Worm (Caenorhabditis elegans): Measurements from ENCODE around the gene mif-4.
A peak's percentile ranks its signal among the peaks of the same experiment; 100 is the strongest.

The mif-4 gene

ce11 chrIV:6336748-6337147 lies 954 bp upstream of the mif-4 start (continued):
- TF ChIP-seq nhr-77 (tag; optimal IDR thresholded peaks at IDR 0.05) = no peak
- peak; percentile 80 for TF ChIP-seq unc-55 (GFP tag; optimal IDR thresholded peaks at IDR 0.05)

DNA sequence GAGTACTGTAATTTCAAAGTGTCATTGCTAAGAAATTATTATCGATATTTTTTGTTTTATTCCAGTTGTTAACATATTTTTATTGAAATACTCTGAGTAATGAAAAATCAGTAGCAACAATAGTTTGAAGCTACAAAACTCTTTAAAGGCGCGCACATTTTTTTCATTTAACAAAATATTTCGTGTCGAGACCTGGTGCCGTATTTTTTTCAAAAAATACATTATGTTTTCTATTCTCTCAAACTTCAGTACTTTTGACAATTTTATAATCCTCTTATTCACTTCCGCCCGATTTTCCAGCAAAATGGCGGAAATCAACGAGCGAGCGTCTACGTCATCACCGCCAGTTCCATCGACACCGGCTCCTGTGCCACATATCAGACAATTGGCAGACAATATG lies 1.9 kb downstream of the mif-4 start, which contains the start of gene blos-2:
TSS of gene blos-2 (plus strand) at position 301 of the 400 bp plus-strand sequence.
- no peak for TF ChIP-seq unc-55 (GFP tag; optimal IDR thresholded peaks at IDR 0.05)
- TF ChIP-seq skn-1 (tag; optimal IDR thresholded peaks at IDR 0.05) = no peak
- TF ChIP-seq nhr-6 (tag; optimal IDR thresholded peaks at IDR 0.05) = no peak
- no peak for TF ChIP-seq C34F6.9 (tag; optimal IDR thresholded peaks at IDR 0.05)
- TF ChIP-seq mbf-1 (tag; optimal IDR thresholded peaks at IDR 0.05) = no peak
- TF ChIP-seq lin-13 (GFP tag; optimal IDR thresholded peaks at IDR 0.05) = no peak
- no peak for TF ChIP-seq ztf-11 (tag; optimal IDR thresholded peaks at IDR 0.05)
- TF ChIP-seq nhr-237 (tag; optimal IDR thresholded peaks at IDR 0.05) = no peak
- TF ChIP-seq ceh-16 (tag; optimal IDR thresholded peaks at IDR 0.05) = no peak
- no peak for TF ChIP-seq fos-1 (tag; optimal IDR thresholded peaks at IDR 0.05)
- no peak for TF ChIP-seq lin-39 (tag; optimal IDR thresholded peaks at IDR 0.05)

DNA sequence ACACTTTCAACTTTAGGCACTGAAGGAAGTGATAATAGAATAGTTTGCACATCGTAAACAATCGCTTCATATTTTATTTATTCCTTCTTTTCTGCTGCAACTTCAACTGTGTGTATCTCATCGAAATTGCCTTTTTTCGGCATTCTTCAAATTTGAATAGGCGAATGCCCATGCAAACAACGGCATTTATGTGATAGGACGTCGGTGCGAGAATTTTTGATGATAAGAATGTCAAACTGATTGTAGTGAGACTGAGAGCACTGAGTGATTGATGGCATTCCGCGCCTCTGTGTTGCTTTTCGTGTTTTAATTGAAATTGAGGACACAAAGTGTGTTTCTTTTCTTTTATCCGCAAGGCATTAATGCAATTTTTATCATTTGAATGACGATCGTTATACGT lies 5.0 kb downstream of the mif-4 start:
- TF ChIP-seq mbf-1 (tag; optimal IDR thresholded peaks at IDR 0.05) (no peak), fos-1 (tag; optimal IDR thresholded peaks at IDR 0.05) (peak; percentile 68)

- no peak for TF ChIP-seq gmeb-1 (tag; optimal IDR thresholded peaks at IDR 0.05)
- no peak for TF ChIP-seq nhr-23 (tag; optimal IDR thresholded peaks at IDR 0.05)
- no peak for TF ChIP-seq lsy-2 (tag; optimal IDR thresholded peaks at IDR 0.05)
- TF ChIP-seq alr-1 (tag; optimal IDR thresholded peaks at IDR 0.05) = no peak
- no peak for TF ChIP-seq nhr-129 (tag; optimal IDR thresholded peaks at IDR 0.05)
- TF ChIP-seq C34F6.9 (tag; optimal IDR thresholded peaks at IDR 0.05) = no peak
- TF ChIP-seq ZK546.5 (tag; optimal IDR thresholded peaks at IDR 0.05) = no peak
- no peak for TF ChIP-seq unc-39 (tag; optimal IDR thresholded peaks at IDR 0.05)
- TF ChIP-seq lin-39 (tag; optimal IDR thresholded peaks at IDR 0.05) = no peak
- no peak for TF ChIP-seq nhr-11 (tag; optimal IDR thresholded peaks at IDR 0.05)
- TF ChIP-seq mdl-1 (tag; optimal IDR thresholded peaks at IDR 0.05) = no peak
Observed at ce11 chrIV:6329339-6329738, 6.5 kb downstream of the mif-4 start, which contains the start of gene seu-1. seu-1 (plus strand) TSS chrIV:6329639.

DNA sequence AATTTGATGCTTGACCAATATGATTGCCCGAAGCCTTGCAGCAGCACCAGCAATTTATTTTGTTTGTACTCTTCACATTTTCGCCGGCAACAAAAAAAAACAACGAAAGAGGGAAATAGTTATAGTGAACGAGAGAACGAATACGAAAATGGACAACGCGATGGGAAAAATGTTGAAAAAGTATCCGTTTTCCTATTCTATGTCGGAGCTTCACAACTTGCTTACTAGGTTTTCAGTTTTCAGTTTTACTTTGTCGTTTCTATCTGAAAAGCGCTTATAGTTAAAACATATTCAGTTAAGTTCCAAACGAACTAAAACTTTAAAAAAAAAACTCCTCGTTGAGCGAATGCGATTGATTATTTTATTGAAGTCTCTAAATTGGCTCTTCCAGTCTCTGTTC lies 7.6 kb downstream of the mif-4 start:
- TF ChIP-seq ztf-11 (tag; optimal IDR thresholded peaks at IDR 0.05) (no peak), nhr-23 (tag; optimal IDR thresholded peaks at IDR 0.05) (no peak), aly-2 (tag; optimal IDR thresholded peaks at IDR 0.05) (no peak), sem-4 (tag; optimal IDR thresholded peaks at IDR 0.05) (no peak), sma-3 (GFP tag; optimal IDR thresholded peaks at IDR 0.05) (no peak), ama-1 (optimal IDR thresholded peaks at IDR 0.05) (no peak), ZK546.5 (tag; optimal IDR thresholded peaks at IDR 0.05) (no peak), unc-62 (GFP tag; optimal IDR thresholded peaks at IDR 0.05) (no peak), nhr-129 (tag; optimal IDR thresholded peaks at IDR 0.05) (no peak), elt-3 (tag; optimal IDR thresholded peaks at IDR 0.05) (no peak), R02D3.7 (tag; optimal IDR thresholded peaks at IDR 0.05) (no peak)

DNA sequence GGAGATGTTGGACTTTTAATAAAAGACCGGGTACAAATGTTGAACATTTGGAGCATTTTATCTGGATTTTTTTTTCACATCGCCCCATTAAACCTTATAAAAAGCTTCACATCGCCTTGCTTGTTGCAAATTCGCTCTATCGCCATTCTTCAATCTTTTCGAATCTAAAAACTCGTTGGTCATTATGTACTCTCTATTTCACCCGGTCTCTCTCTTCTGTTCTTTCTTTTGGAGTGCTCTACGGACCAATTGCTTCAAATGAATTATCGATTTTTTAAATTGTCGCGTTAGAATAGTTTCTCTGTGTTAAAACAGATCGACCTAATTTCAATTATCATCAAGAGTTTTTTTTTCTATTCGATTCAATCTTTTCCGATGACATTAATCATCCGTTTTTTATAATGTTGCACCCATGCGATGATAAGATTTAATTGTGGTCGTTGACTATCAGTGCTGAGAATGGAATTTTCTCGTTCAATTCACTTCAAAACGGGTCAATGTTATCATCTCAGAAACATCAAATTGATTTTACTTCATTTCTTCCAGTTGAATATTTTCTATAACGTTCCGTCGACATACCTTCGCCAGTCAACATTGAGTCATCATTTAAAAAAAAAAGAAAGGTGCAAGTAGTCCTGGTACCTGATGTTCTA lies 8.3 kb downstream of the mif-4 start:
- peak; percentile 63 for TF ChIP-seq C34F6.9 (tag; optimal IDR thresholded peaks at IDR 0.05)
- no peak for TF ChIP-seq egl-27 (tag; optimal IDR thresholded peaks at IDR 0.05)
- TF ChIP-seq skn-1 (tag; optimal IDR thresholded peaks at IDR 0.05) = no peak
- no peak for TF ChIP-seq dmd-4 (tag; optimal IDR thresholded peaks at IDR 0.05)
- TF ChIP-seq gmeb-1 (tag; optimal IDR thresholded peaks at IDR 0.05) = no peak
- TF ChIP-seq fos-1 (tag; optimal IDR thresholded peaks at IDR 0.05) = peak; percentile 75
- no peak for TF ChIP-seq alr-1 (tag; optimal IDR thresholded peaks at IDR 0.05)
- TF ChIP-seq lsy-2 (tag; optimal IDR thresholded peaks at IDR 0.05) = peak in 1 of 2 experiments; percentile 41
- TF ChIP-seq nhr-23 (tag; optimal IDR thresholded peaks at IDR 0.05) = no peak
- no peak for TF ChIP-seq ceh-82 (tag; optimal IDR thresholded peaks at IDR 0.05)
- TF ChIP-seq mab-5 (tag; optimal IDR thresholded peaks at IDR 0.05) = no peak
- TF ChIP-seq lin-11 (tag; optimal IDR thresholded peaks at IDR 0.05) = no peak
- TF ChIP-seq unc-62 (GFP tag; optimal IDR thresholded peaks at IDR 0.05) = no peak
- TF ChIP-seq ztf-1 (GFP tag; conservative IDR thresholded peaks at IDR 0.05) = no peak
- peak; percentile 63 for TF ChIP-seq unc-55 (GFP tag; optimal IDR thresholded peaks at IDR 0.05)
- TF ChIP-seq nhr-6 (tag; optimal IDR thresholded peaks at IDR 0.05) = no peak
- TF ChIP-seq lin-39 (tag; optimal IDR thresholded peaks at IDR 0.05) = no peak
- no peak for TF ChIP-seq sem-4 (tag; optimal IDR thresholded peaks at IDR 0.05)
- TF ChIP-seq R02D3.7 (tag; optimal IDR thresholded peaks at IDR 0.05) = no peak
- TF ChIP-seq ama-1 (optimal IDR thresholded peaks at IDR 0.05) = no peak
- TF ChIP-seq lin-13 (GFP tag; optimal IDR thresholded peaks at IDR 0.05) = no peak
- TF ChIP-seq sma-3 (GFP tag; optimal IDR thresholded peaks at IDR 0.05) = no peak
- TF ChIP-seq snpc-4 (tag; optimal IDR thresholded peaks at IDR 0.05) = no peak
- no peak for TF ChIP-seq nhr-237 (tag; optimal IDR thresholded peaks at IDR 0.05)
- no peak for TF ChIP-seq aly-2 (tag; optimal IDR thresholded peaks at IDR 0.05)
- TF ChIP-seq ztf-11 (tag; optimal IDR thresholded peaks at IDR 0.05) = no peak

Data from whole organism, L2 larva.